Fruit fly (Drosophila melanogaster) whole organism, embryonic: ENCODE measurements around the gene nAChRalpha5.

Experiments
- Awh ChIP-seq: fragments of 200-800 bp; sonication (Bioruptor generic); IDR thresholded peaks from 2 replicates; pipeline ENCODE4, ENCODE4 v1.3.6; 2022; ENCODE audit warnings: missing biosample characterization, missing genetic modification characterization
- BtbVII ChIP-seq: fragments of 200-800 bp; sonication (Bioruptor generic); optimal IDR thresholded peaks from 3 replicates; lab custom pipeline; 2017; ENCODE audit warnings: missing biosample characterization, mild to moderate bottlenecking, missing genetic modification characterization
- CG10654 ChIP-seq: fragments of 200-800 bp; sonication (Bioruptor generic); optimal IDR thresholded peaks from 2 replicates; lab custom pipeline; 2016; ENCODE audit warnings: missing biosample characterization, missing genetic modification characterization
- CG11504 ChIP-seq: fragments of 200-800 bp; sonication (Bioruptor generic); optimal IDR thresholded peaks from 3 replicates; lab custom pipeline; 2019; ENCODE audit warnings: missing biosample characterization, mild to moderate bottlenecking, missing genetic modification characterization, moderate library complexity
- CG11723 ChIP-seq: fragments of 200-800 bp; sonication (Bioruptor generic); optimal IDR thresholded peaks from 2 replicates; lab custom pipeline; 2017; ENCODE audit warnings: missing biosample characterization, mild to moderate bottlenecking, missing genetic modification characterization
- CG13624 ChIP-seq: fragments of 200-800 bp; sonication (Bioruptor generic); optimal IDR thresholded peaks from 2 replicates; lab custom pipeline; 2016; ENCODE audit warnings: missing biosample characterization, missing genetic modification characterization
- CG1603 ChIP-seq: fragments of 200-800 bp; sonication (Bioruptor generic); optimal IDR thresholded peaks from 2 replicates; lab custom pipeline; 2019; ENCODE audit warnings: missing biosample characterization, mild to moderate bottlenecking, missing genetic modification characterization, moderate library complexity
- CG17328 ChIP-seq: fragments of 200-800 bp; sonication (Bioruptor generic); IDR thresholded peaks from 2 replicates; pipeline ENCODE4 v1.3.6; 2022; ENCODE audit warnings: missing biosample characterization, missing genetic modification characterization
- CG2875 ChIP-seq: fragments of 200-800 bp; sonication (Bioruptor generic); optimal IDR thresholded peaks from 2 replicates; lab custom pipeline; 2017; ENCODE audit warnings: missing biosample characterization, mild to moderate bottlenecking, missing genetic modification characterization, missing genetic modification reagents
- CG31388 ChIP-seq: fragments of 200-800 bp; sonication (Bioruptor generic); optimal IDR thresholded peaks from 2 replicates; lab custom pipeline; 2016; ENCODE audit warnings: missing biosample characterization, missing genetic modification characterization
- CG33213 ChIP-seq: fragments of 200-800 bp; sonication (Bioruptor generic); optimal IDR thresholded peaks from 3 replicates; lab custom pipeline; 2016; ENCODE audit warnings: missing biosample characterization, missing genetic modification characterization
- CG33557 ChIP-seq: fragments of 200-800 bp; sonication (Bioruptor generic); optimal IDR thresholded peaks from 2 replicates; lab custom pipeline; 2019; ENCODE audit warnings: missing biosample characterization, mild to moderate bottlenecking, missing genetic modification characterization, moderate library complexity
- CG34376 ChIP-seq: fragments of 200-800 bp; sonication (Bioruptor generic); optimal IDR thresholded peaks from 2 replicates; lab custom pipeline; 2018; ENCODE audit warnings: missing biosample characterization, mild to moderate bottlenecking, missing genetic modification characterization
- CG3838 ChIP-seq: fragments of 200-800 bp; sonication (Bioruptor generic); optimal IDR thresholded peaks from 3 replicates; lab custom pipeline; 2016; ENCODE audit warnings: missing biosample characterization, missing genetic modification characterization
- CG4360 ChIP-seq: fragments of 200-800 bp; sonication (Bioruptor generic); IDR thresholded peaks from 2 replicates; pipeline ENCODE4 v1.3.6; 2022; ENCODE audit warnings: missing biosample characterization, missing genetic modification characterization
- CG4730 ChIP-seq: fragments of 200-800 bp; sonication (Bioruptor generic); IDR thresholded peaks from 2 replicates; pipeline ENCODE4 v1.3.6; 2022; ENCODE audit warnings: missing biosample characterization, missing genetic modification characterization
- CG6689 ChIP-seq: fragments of 200-800 bp; sonication (Bioruptor generic); IDR thresholded peaks from 2 replicates; pipeline ENCODE4 v1.3.6; 2022; ENCODE audit warnings: missing biosample characterization, missing genetic modification characterization
- CG6765 ChIP-seq: fragments of 200-800 bp; sonication (Bioruptor generic); optimal IDR thresholded peaks from 3 replicates; lab custom pipeline; 2017; ENCODE audit warnings: missing biosample characterization, mild to moderate bottlenecking, missing genetic modification characterization
- CG6813 ChIP-seq: fragments of 200-800 bp; sonication (Bioruptor generic); optimal IDR thresholded peaks from 2 replicates; lab custom pipeline; 2017; ENCODE audit warnings: missing biosample characterization, missing genetic modification characterization, mild to moderate bottlenecking, moderate library complexity, missing genetic modification reagents
- CG7372 ChIP-seq: fragments of 200-800 bp; sonication (Bioruptor generic); IDR thresholded peaks from 2 replicates; pipeline ENCODE4 v1.3.6; 2022; ENCODE audit warnings: missing biosample characterization, missing genetic modification characterization
- CG7745 ChIP-seq: fragments of 200-800 bp; sonication (Bioruptor generic); optimal IDR thresholded peaks from 2 replicates; lab custom pipeline; 2018; ENCODE audit warnings: missing biosample characterization, mild to moderate bottlenecking, missing genetic modification characterization, moderate library complexity
- CG7839 ChIP-seq: fragments of 200-800 bp; sonication (Bioruptor generic); optimal IDR thresholded peaks from 3 replicates; lab custom pipeline; 2018; ENCODE audit warnings: missing biosample characterization, mild to moderate bottlenecking, missing genetic modification characterization, moderate library complexity
- CG8281 ChIP-seq: fragments of 200-800 bp; sonication (Bioruptor generic); optimal IDR thresholded peaks from 2 replicates; lab custom pipeline; 2018; ENCODE audit warnings: missing biosample characterization, mild to moderate bottlenecking, missing genetic modification characterization, moderate library complexity
- CG8478 ChIP-seq: fragments of >200 bp; optimal IDR thresholded peaks from 2 replicates; lab custom pipeline; 2018
- CG8944 ChIP-seq: fragments of 200-800 bp; sonication (Bioruptor generic); optimal IDR thresholded peaks from 3 replicates; lab custom pipeline; 2016; ENCODE audit warnings: missing biosample characterization, missing genetic modification characterization
- E2f2 ChIP-seq: fragments of 200-800 bp; sonication (Bioruptor generic); IDR thresholded peaks from 2 replicates; pipeline ENCODE4 v1.3.6; 2022; ENCODE audit warnings: missing biosample characterization, missing genetic modification characterization
- Jarid2 ChIP-seq: fragments of 200-800 bp; sonication (Bioruptor generic); optimal IDR thresholded peaks from 3 replicates; lab custom pipeline; 2017; ENCODE audit warnings: mild to moderate bottlenecking, missing biosample characterization, missing genetic modification reagents, missing genetic modification characterization
- Lpt ChIP-seq: fragments of >200 bp; optimal IDR thresholded peaks from 2 replicates; lab custom pipeline; 2018; ENCODE audit warnings: missing biosample characterization, missing genetic modification characterization
- Meics ChIP-seq: fragments of 200-800 bp; sonication (Bioruptor generic); optimal IDR thresholded peaks from 2 replicates; lab custom pipeline; 2017; ENCODE audit warnings: missing biosample characterization, mild to moderate bottlenecking, missing genetic modification characterization
- Myb ChIP-seq: fragments of 200-800 bp; sonication (Bioruptor generic); optimal IDR thresholded peaks from 2 replicates; lab custom pipeline; 2016; ENCODE audit warnings: missing biosample characterization, missing genetic modification characterization
- Xrp1 ChIP-seq: fragments of 200-800 bp; sonication (Bioruptor generic); IDR thresholded peaks from 2 replicates; pipeline ENCODE4 v1.3.6; 2022; ENCODE audit warnings: missing biosample characterization, missing genetic modification characterization
- al ChIP-seq: fragments of 200-800 bp; sonication (Bioruptor generic); IDR thresholded peaks from 2 replicates; pipeline ENCODE4 v1.3.6; 2022; ENCODE audit warnings: missing biosample characterization, missing genetic modification characterization
- amos ChIP-seq: fragments of 200-800 bp; sonication (Bioruptor generic); IDR thresholded peaks from 2 replicates; pipeline ENCODE4 v1.3.6; 2022; ENCODE audit warnings: missing biosample characterization, missing genetic modification characterization; ENCODE audit not compliant: partially characterized antibody
- az2 ChIP-seq: fragments of 200-800 bp; sonication (Bioruptor generic); optimal IDR thresholded peaks from 3 replicates; lab custom pipeline; 2016; ENCODE audit warnings: missing biosample characterization, missing genetic modification characterization
- dan ChIP-seq: fragments of 200-800 bp; sonication (Bioruptor generic); IDR thresholded peaks from 2 replicates; pipeline ENCODE4 v1.3.6; 2022; ENCODE audit warnings: missing biosample characterization, missing genetic modification characterization
- dmrt99B ChIP-seq: fragments of 200-800 bp; sonication (Bioruptor generic); optimal IDR thresholded peaks from 2 replicates; lab custom pipeline; 2018; ENCODE audit warnings: missing biosample characterization, mild to moderate bottlenecking, missing genetic modification characterization, moderate library complexity
- emc ChIP-seq: fragments of 200-800 bp; sonication (Bioruptor generic); optimal IDR thresholded peaks from 2 replicates; lab custom pipeline; 2016; ENCODE audit warnings: missing biosample characterization, missing genetic modification characterization
- fd96Cb ChIP-seq: fragments of 200-800 bp; sonication (Bioruptor generic); optimal IDR thresholded peaks from 2 replicates; lab custom pipeline; 2018; ENCODE audit warnings: missing biosample characterization, mild to moderate bottlenecking, missing genetic modification characterization, moderate library complexity
- gce ChIP-seq: fragments of 200-800 bp; sonication (Bioruptor generic); IDR thresholded peaks from 3 replicates; pipeline ENCODE4 v1.3.6; 2022; ENCODE audit warnings: missing biosample characterization, missing genetic modification characterization
- gfzf ChIP-seq: fragments of 200-800 bp; sonication (Bioruptor generic); optimal IDR thresholded peaks from 2 replicates; lab custom pipeline; 2016; ENCODE audit warnings: missing biosample characterization, mild to moderate bottlenecking, missing genetic modification characterization, moderate library complexity
- knrl ChIP-seq: fragments of 200-800 bp; sonication (Bioruptor generic); IDR thresholded peaks from 3 replicates; pipeline ENCODE4 v1.3.6; 2022; ENCODE audit warnings: missing biosample characterization, missing genetic modification characterization; ENCODE audit not compliant: partially characterized antibody
- lilli ChIP-seq: fragments of 200-800 bp; sonication (Bioruptor generic); optimal IDR thresholded peaks from 3 replicates; lab custom pipeline; 2016; ENCODE audit warnings: missing biosample characterization, missing genetic modification characterization
- luna ChIP-seq: fragments of 200-800 bp; sonication (Bioruptor generic); optimal IDR thresholded peaks from 2 replicates; lab custom pipeline; 2016; ENCODE audit warnings: missing biosample characterization, missing genetic modification characterization
- phol ChIP-seq: fragments of 200-800 bp; sonication (Bioruptor generic); optimal IDR thresholded peaks from 3 replicates; lab custom pipeline; 2018; ENCODE audit warnings: missing biosample characterization, mild to moderate bottlenecking, missing genetic modification characterization, moderate library complexity
- row ChIP-seq: fragments of 200-800 bp; sonication (Bioruptor generic); IDR thresholded peaks from 3 replicates; pipeline ENCODE4 v1.3.6; 2022; ENCODE audit warnings: missing biosample characterization, missing genetic modification characterization
- sima ChIP-seq: fragments of 200-800 bp; sonication (Bioruptor generic); optimal IDR thresholded peaks from 2 replicates; lab custom pipeline; 2016; ENCODE audit warnings: missing biosample characterization, missing genetic modification characterization
- sob ChIP-seq: fragments of 200-800 bp; sonication (Bioruptor generic); IDR thresholded peaks from 2 replicates; pipeline ENCODE4 v1.3.6; 2022; ENCODE audit warnings: missing biosample characterization, missing genetic modification characterization
- tap ChIP-seq: fragments of 200-800 bp; optimal IDR thresholded peaks from 3 replicates; lab custom pipeline; 2019; ENCODE audit warnings: missing biosample characterization, mild to moderate bottlenecking, missing genetic modification characterization, moderate library complexity
- unpg ChIP-seq: fragments of 200-800 bp; sonication (Bioruptor generic); optimal IDR thresholded peaks from 3 replicates; lab custom pipeline; 2018; ENCODE audit warnings: missing biosample characterization, mild to moderate bottlenecking, missing genetic modification characterization, moderate library complexity
- vfl ChIP-seq: fragments of 200-800 bp; sonication (Bioruptor generic); optimal IDR thresholded peaks from 2 replicates; lab custom pipeline; 2016; ENCODE audit warnings: missing biosample characterization, missing genetic modification characterization

Gene nAChRalpha5

dm6 chr2L:14122742-14123334 lies 82.9 kb downstream of the nAChRalpha5 start (continued):
- TF ChIP-seq CG33557 (GFP tag; lab: Kevin White, UChicago), result no peak
- no peak; the same call in 1 of the 2 replicates for TF ChIP-seq al
- TF ChIP-seq CG2875 (GFP tag; lab: Kevin White, UChicago), result peak; percentile 17
- TF ChIP-seq CG7372 (GFP tag; lab: Robert Waterston, UW), result peak; percentile 39; the same call in 1 of the 2 replicates
- TF ChIP-seq fd96Cb (tag; lab: Kevin White, UChicago), result peak; percentile 72
- no peak for TF ChIP-seq CG4360 (GFP tag; lab: Robert Waterston, UW)
- TF ChIP-seq CG10654 (GFP tag; lab: Kevin White, UChicago), result peak; percentile 59
- no peak for TF ChIP-seq amos
- TF ChIP-seq CG33213 (GFP tag; lab: Kevin White, UChicago), result no peak
- no peak for TF ChIP-seq dan (GFP tag; lab: Robert Waterston, UW)
- peak; percentile 67 for TF ChIP-seq tap (tag; lab: Kevin White, UChicago)
- peak; percentile 84 for TF ChIP-seq CG17328 (GFP tag; lab: Robert Waterston, UW)
- peak; percentile 53 for TF ChIP-seq CG1603 (tag; lab: Kevin White, UChicago)
- TF ChIP-seq CG4730, result peak; percentile 46; the same call in 1 of the 2 replicates
- peak; percentile 24 for TF ChIP-seq CG11723 (GFP tag; lab: Kevin White, UChicago)
- TF ChIP-seq CG7745, result no peak
- peak; percentile 71 for TF ChIP-seq CG6813 (GFP tag; lab: Kevin White, UChicago)
- TF ChIP-seq az2, result peak; percentile 43
- no peak for TF ChIP-seq CG8478 (lab: Kevin White, UChicago)
- TF ChIP-seq CG3838, result no peak
- no peak for TF ChIP-seq vfl (GFP tag; lab: Kevin White, UChicago)
- TF ChIP-seq Awh, result 0 out of 2 replicates have a peak, but pooled peaks have one; percentile 67
- peak; percentile 31 for TF ChIP-seq Jarid2 (GFP tag; lab: Kevin White, UChicago)
- peak; percentile 31 for TF ChIP-seq CG8281
- no peak for TF ChIP-seq knrl (GFP tag; lab: Robert Waterston, UW)
- TF ChIP-seq CG7839 (tag; lab: Kevin White, UChicago), result peak; percentile 69
- no peak; the same call in 2 of the 3 replicates for TF ChIP-seq gce (GFP tag; lab: Robert Waterston, UW)
- TF ChIP-seq unpg, result peak; percentile 48
- TF ChIP-seq CG6765 (GFP tag; lab: Kevin White, UChicago), result peak; percentile 63
- TF ChIP-seq dmrt99B, result peak; percentile 85
- no peak for TF ChIP-seq emc (GFP tag; lab: Kevin White, UChicago)
- no peak for TF ChIP-seq gfzf (GFP tag; lab: Kevin White, UChicago)
- peak; percentile 74 for TF ChIP-seq CG11504 (tag; lab: Kevin White, UChicago)
- peak; percentile 52 for TF ChIP-seq CG13624 (GFP tag; lab: Kevin White, UChicago)
- 0 out of 2 replicates have a peak, but pooled peaks have one; percentile 23 for TF ChIP-seq E2f2 (GFP tag; lab: Robert Waterston, UW)
- peak; percentile 77; the same call in 1 of the 2 replicates for TF ChIP-seq Xrp1 (GFP tag; lab: Robert Waterston, UW)
- peak; percentile 59 for TF ChIP-seq phol (tag; lab: Kevin White, UChicago)
- peak; percentile 67 for TF ChIP-seq CG6689
- peak; percentile 30 for TF ChIP-seq Myb (GFP tag; lab: Kevin White, UChicago)
- peak; percentile 82 for TF ChIP-seq row (GFP tag; lab: Robert Waterston, UW)
- no peak for TF ChIP-seq CG31388 (GFP tag; lab: Kevin White, UChicago)
- TF ChIP-seq Lpt (GFP tag; lab: Kevin White, UChicago), result no peak
- TF ChIP-seq CG8944 (GFP tag; lab: Kevin White, UChicago), result peak; percentile 42
- TF ChIP-seq lilli (GFP tag; lab: Kevin White, UChicago), result peak; percentile 47
- peak; percentile 47 for TF ChIP-seq CG34376 (GFP tag; lab: Kevin White, UChicago)
- TF ChIP-seq luna, result no peak
- peak; percentile 56 for TF ChIP-seq BtbVII (GFP tag; lab: Kevin White, UChicago)
- TF ChIP-seq sima (GFP tag; lab: Kevin White, UChicago), result no peak
- TF ChIP-seq Meics (GFP tag; lab: Kevin White, UChicago), result peak; percentile 75
- TF ChIP-seq sob (GFP tag; lab: Robert Waterston, UW), result peak; percentile 76
